Fruit fly (Drosophila melanogaster) whole organism, embryonic: ENCODE results near the gene CG42819.

Source experiments
- Adf1 ChIP-seq: fragments of 200-800 bp; sonication (Bioruptor generic); IDR thresholded peaks from 2 replicates; pipeline ENCODE4 v1.3.6; 2022; ENCODE audit warnings: missing biosample characterization, missing genetic modification characterization
- Atf-2 ChIP-seq: fragments of 200-800 bp; sonication (Bioruptor generic); optimal IDR thresholded peaks from 2 replicates; lab custom pipeline; 2016; ENCODE audit warnings: missing biosample characterization, missing genetic modification characterization
- Bteb2 ChIP-seq: fragments of 200-800 bp; sonication (Bioruptor generic); optimal IDR thresholded peaks from 2 replicates; lab custom pipeline; 2016; ENCODE audit warnings: missing biosample characterization, missing genetic modification characterization
- CG10267 ChIP-seq: fragments of 200-800 bp; sonication (Bioruptor generic); optimal IDR thresholded peaks from 2 replicates; lab custom pipeline; 2018; ENCODE audit warnings: missing biosample characterization, mild to moderate bottlenecking, missing genetic modification characterization, moderate library complexity
- CG10565 ChIP-seq: fragments of 200-800 bp; sonication (Bioruptor generic); optimal IDR thresholded peaks from 3 replicates; lab custom pipeline; 2016; ENCODE audit warnings: missing biosample characterization, mild to moderate bottlenecking, missing genetic modification characterization
- CG12155 ChIP-seq: fragments of 200-800 bp; sonication (Bioruptor generic); optimal IDR thresholded peaks from 3 replicates; lab custom pipeline; 2016; ENCODE audit warnings: missing biosample characterization, missing genetic modification characterization
- CG13894 ChIP-seq: fragments of 200-800 bp; sonication (Bioruptor generic); optimal IDR thresholded peaks from 3 replicates; lab custom pipeline; 2018; ENCODE audit warnings: missing biosample characterization, mild to moderate bottlenecking, missing genetic modification characterization, moderate library complexity
- CG14965 ChIP-seq: fragments of 200-800 bp; sonication (Bioruptor generic); optimal IDR thresholded peaks from 2 replicates; lab custom pipeline; 2016; ENCODE audit warnings: missing biosample characterization, missing genetic modification characterization, borderline replicate concordance
- CG15011 ChIP-seq: fragments of 200-800 bp; sonication (Bioruptor generic); optimal IDR thresholded peaks from 3 replicates; lab custom pipeline; 2018; ENCODE audit warnings: missing biosample characterization, mild to moderate bottlenecking, missing genetic modification characterization
- CG15073 ChIP-seq: fragments of 200-800 bp; sonication (Bioruptor generic); optimal IDR thresholded peaks from 2 replicates; lab custom pipeline; 2016; ENCODE audit warnings: missing biosample characterization, missing genetic modification characterization
- CG1602 ChIP-seq: fragments of 200-800 bp; sonication (Bioruptor generic); optimal IDR thresholded peaks from 3 replicates; lab custom pipeline; 2016; ENCODE audit warnings: missing biosample characterization, missing genetic modification characterization
- CG17361 ChIP-seq: fragments of 200-800 bp; sonication (Bioruptor generic); IDR thresholded peaks from 3 replicates; pipeline ENCODE4 v1.3.6; 2022; ENCODE audit warnings: missing biosample characterization, missing genetic modification characterization
- CG2199 ChIP-seq: fragments of 200-800 bp; sonication (Bioruptor generic); IDR thresholded peaks from 3 replicates; pipeline ENCODE4 v1.3.6; 2022; ENCODE audit warnings: missing biosample characterization, missing genetic modification characterization
- CG3281 ChIP-seq: fragments of 200-800 bp; sonication (Bioruptor generic); optimal IDR thresholded peaks from 3 replicates; lab custom pipeline; 2017; ENCODE audit warnings: missing biosample characterization, mild to moderate bottlenecking, missing genetic modification characterization
- CG3838 ChIP-seq: fragments of 200-800 bp; sonication (Bioruptor generic); optimal IDR thresholded peaks from 3 replicates; lab custom pipeline; 2016; ENCODE audit warnings: missing biosample characterization, missing genetic modification characterization
- CG6272 ChIP-seq: fragments of 200-800 bp; sonication (Bioruptor generic); IDR thresholded peaks from 2 replicates; pipeline ENCODE4 v1.3.6; 2022; ENCODE audit warnings: missing biosample characterization, missing genetic modification characterization
- CG7786 ChIP-seq: fragments of 200-800 bp; sonication (Bioruptor generic); optimal IDR thresholded peaks from 2 replicates; lab custom pipeline; 2016; ENCODE audit warnings: missing biosample characterization, missing genetic modification characterization
- CG8478 ChIP-seq: fragments of >200 bp; optimal IDR thresholded peaks from 2 replicates; lab custom pipeline; 2018
- CHES-1-like ChIP-seq: fragments of 200-800 bp; sonication (Bioruptor generic); optimal IDR thresholded peaks from 2 replicates; lab custom pipeline; 2016; ENCODE audit warnings: missing biosample characterization, missing genetic modification characterization
- CTCF ChIP-seq: fragments of 200-800 bp; sonication (Bioruptor generic); optimal IDR thresholded peaks from 2 replicates; lab custom pipeline; 2017; ENCODE audit warnings: missing biosample characterization, mild to moderate bottlenecking, missing genetic modification characterization, moderate library complexity
- CrebB ChIP-seq: fragments of 200-800 bp; sonication (Bioruptor generic); optimal IDR thresholded peaks from 3 replicates; lab custom pipeline; 2018; ENCODE audit warnings: missing biosample characterization, mild to moderate bottlenecking, missing genetic modification characterization
- D19A ChIP-seq: fragments of 200-800 bp; optimal IDR thresholded peaks from 3 replicates; lab custom pipeline; 2019; ENCODE audit warnings: missing biosample characterization, mild to moderate bottlenecking, missing genetic modification characterization, moderate library complexity
- Dip3 ChIP-seq: fragments of 200-800 bp; sonication (Bioruptor generic); optimal IDR thresholded peaks from 3 replicates; lab custom pipeline; 2016; ENCODE audit warnings: missing biosample characterization, missing genetic modification characterization
- HmgD ChIP-seq: fragments of 200-800 bp; sonication (Bioruptor generic); optimal IDR thresholded peaks from 3 replicates; lab custom pipeline; 2016; ENCODE audit warnings: missing biosample characterization, missing genetic modification characterization
- Lim3 ChIP-seq: fragments of 200-800 bp; sonication (Bioruptor generic); IDR thresholded peaks from 2 replicates; pipeline ENCODE4 v1.3.6; 2022; ENCODE audit warnings: missing biosample characterization, missing genetic modification characterization
- Max ChIP-seq: fragments of 200-800 bp; sonication (Bioruptor generic); optimal IDR thresholded peaks from 2 replicates; lab custom pipeline; 2016; ENCODE audit warnings: missing biosample characterization, mild to moderate bottlenecking, missing genetic modification characterization
- Meics ChIP-seq: fragments of 200-800 bp; sonication (Bioruptor generic); optimal IDR thresholded peaks from 2 replicates; lab custom pipeline; 2017; ENCODE audit warnings: missing biosample characterization, mild to moderate bottlenecking, missing genetic modification characterization
- Myb ChIP-seq: fragments of 200-800 bp; sonication (Bioruptor generic); optimal IDR thresholded peaks from 2 replicates; lab custom pipeline; 2016; ENCODE audit warnings: missing biosample characterization, missing genetic modification characterization
- NFAT ChIP-seq: fragments of 200-800 bp; sonication (Bioruptor generic); IDR thresholded peaks from 2 replicates; pipeline ENCODE4 v1.3.6; 2022; ENCODE audit warnings: missing biosample characterization, missing genetic modification characterization
- Sox100B ChIP-seq: fragments of 200-800 bp; sonication (Bioruptor generic); optimal IDR thresholded peaks from 3 replicates; lab custom pipeline; 2018; ENCODE audit warnings: missing biosample characterization, mild to moderate bottlenecking, missing genetic modification characterization
- Vsx1 ChIP-seq: fragments of 200-800 bp; sonication (Bioruptor generic); optimal IDR thresholded peaks from 2 replicates; lab custom pipeline; 2017; ENCODE audit warnings: missing biosample characterization, mild to moderate bottlenecking, missing genetic modification characterization, missing genetic modification reagents
- ato ChIP-seq: fragments of 200-800 bp; sonication (Bioruptor generic); IDR thresholded peaks from 2 replicates; pipeline ENCODE4 v1.3.6; 2022; ENCODE audit warnings: missing biosample characterization, missing genetic modification characterization; ENCODE audit not compliant: partially characterized antibody
- crp ChIP-seq, 2 experiments: fragments of 200-800 bp; sonication (Bioruptor generic); optimal IDR thresholded peaks; 2 replicates in 1 of 2; 3 replicates in 1 of 2; lab custom pipeline; 2017; ENCODE audit warnings: missing biosample characterization in 2 of 2, missing genetic modification characterization in 2 of 2, mild to moderate bottlenecking in 1 of 2, moderate library complexity in 1 of 2
- en ChIP-seq: fragments of 200-800 bp; sonication (Bioruptor generic); optimal IDR thresholded peaks from 2 replicates; lab custom pipeline; 2016; ENCODE audit warnings: missing biosample characterization, missing genetic modification characterization
- ftz-f1 ChIP-seq: fragments of 200-800 bp; sonication (Bioruptor generic); optimal IDR thresholded peaks from 2 replicates; lab custom pipeline; 2016; ENCODE audit warnings: missing biosample characterization, missing genetic modification characterization
- gce ChIP-seq: fragments of 200-800 bp; sonication (Bioruptor generic); IDR thresholded peaks from 3 replicates; pipeline ENCODE4 v1.3.6; 2022; ENCODE audit warnings: missing biosample characterization, missing genetic modification characterization
- hbn ChIP-seq: fragments of 200-800 bp; sonication (Bioruptor generic); IDR thresholded peaks from 2 replicates; pipeline ENCODE4 v1.3.6; 2022; ENCODE audit warnings: missing biosample characterization, missing genetic modification characterization; ENCODE audit not compliant: partially characterized antibody
- her ChIP-seq: fragments of 200-800 bp; sonication (Bioruptor generic); optimal IDR thresholded peaks from 2 replicates; lab custom pipeline; 2016; ENCODE audit warnings: missing biosample characterization, missing genetic modification characterization
- ind ChIP-seq: fragments of 200-800 bp; sonication (Bioruptor generic); optimal IDR thresholded peaks from 3 replicates; lab custom pipeline; 2016; ENCODE audit warnings: missing biosample characterization, missing genetic modification characterization
- lov ChIP-seq, 2 experiments: fragments of 200-800 bp in 1 of 2; fragments of >200 bp in 1 of 2; sonication (Bioruptor generic) in 1 of 2; IDR thresholded peaks in 1 of 2; optimal IDR thresholded peaks in 1 of 2; 2 replicates in 1 of 2; 3 replicates in 1 of 2; pipeline versions ENCODE4 v1.3.6 to Lab custom; 2017 to 2022; ENCODE audit warnings: missing biosample characterization in 1 of 2, missing genetic modification characterization in 1 of 2
- mirr ChIP-seq: fragments of 200-800 bp; sonication (Bioruptor generic); optimal IDR thresholded peaks from 3 replicates; lab custom pipeline; 2018; ENCODE audit warnings: missing biosample characterization, mild to moderate bottlenecking, missing genetic modification characterization
- pan ChIP-seq, 4 experiments: fragments of >200 bp in 3 of 4; fragments of 200-800 bp in 1 of 4; sonication (Bioruptor generic) in 1 of 4; optimal IDR thresholded peaks in 3 of 4; IDR thresholded peaks in 1 of 4; 2 replicates each; pipeline versions ENCODE4 v1.3.6 to Lab custom; 2017 to 2022; ENCODE audit warnings: missing biosample characterization in 2 of 4, missing genetic modification characterization in 2 of 4, mixed read lengths in 1 of 4
- row ChIP-seq: fragments of 200-800 bp; sonication (Bioruptor generic); IDR thresholded peaks from 3 replicates; pipeline ENCODE4 v1.3.6; 2022; ENCODE audit warnings: missing biosample characterization, missing genetic modification characterization
- run ChIP-seq: fragments of 200-800 bp; sonication (Bioruptor generic); optimal IDR thresholded peaks from 3 replicates; lab custom pipeline; 2018; ENCODE audit warnings: missing biosample characterization, mild to moderate bottlenecking, missing genetic modification characterization
- sna ChIP-seq: fragments of 200-800 bp; sonication (Bioruptor generic); IDR thresholded peaks from 2 replicates; pipeline ENCODE4 v1.3.6; 2022; ENCODE audit warnings: missing biosample characterization, missing genetic modification characterization; ENCODE audit not compliant: partially characterized antibody
- sob ChIP-seq: fragments of 200-800 bp; sonication (Bioruptor generic); IDR thresholded peaks from 2 replicates; pipeline ENCODE4 v1.3.6; 2022; ENCODE audit warnings: missing biosample characterization, missing genetic modification characterization
- ssp ChIP-seq: fragments of 200-800 bp; sonication (Bioruptor generic); IDR thresholded peaks from 2 replicates; pipeline ENCODE4 v1.3.6; 2022; ENCODE audit warnings: missing biosample characterization, missing genetic modification characterization
- tap ChIP-seq: fragments of 200-800 bp; optimal IDR thresholded peaks from 3 replicates; lab custom pipeline; 2019; ENCODE audit warnings: missing biosample characterization, mild to moderate bottlenecking, missing genetic modification characterization, moderate library complexity
- tgo ChIP-seq: fragments of 200-800 bp; sonication (Bioruptor generic); IDR thresholded peaks from 3 replicates; pipeline ENCODE4 v1.3.6; 2022; ENCODE audit warnings: missing biosample characterization, missing genetic modification characterization
- vfl ChIP-seq: fragments of 200-800 bp; sonication (Bioruptor generic); optimal IDR thresholded peaks from 2 replicates; lab custom pipeline; 2016; ENCODE audit warnings: missing biosample characterization, missing genetic modification characterization
- zfh2 ChIP-seq: fragments of 200-800 bp; sonication (Bioruptor generic); optimal IDR thresholded peaks from 2 replicates; lab custom pipeline; 2016; ENCODE audit warnings: missing biosample characterization, missing genetic modification characterization

Gene CG42819

DNA sequence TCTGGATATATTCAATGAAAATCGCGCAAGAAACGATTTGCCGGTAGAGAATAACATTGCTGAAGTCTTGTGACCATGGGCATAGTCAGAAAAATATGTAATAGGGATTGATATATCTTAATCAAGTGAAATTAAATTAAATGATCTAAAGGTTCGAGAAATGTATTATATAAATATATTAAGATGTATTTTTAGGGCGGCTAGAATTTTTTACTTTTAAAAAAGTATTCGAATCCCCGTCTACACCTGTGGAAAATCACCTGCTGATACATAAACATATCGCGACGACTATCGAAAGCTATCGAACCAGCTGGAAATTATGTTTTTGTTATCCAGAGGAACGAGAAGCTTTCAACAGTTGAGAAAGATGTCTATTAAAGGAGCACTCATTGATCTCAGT lies 12.4 kb downstream of the CG42819 start, which contains the start of the genes CG13390 and CG17294 (continued):
- TF ChIP-seq Sox100B (GFP tag; lab: Kevin White, UChicago) (peak; percentile 99), CG1602 (GFP tag; lab: Kevin White, UChicago) (peak; percentile 99), CG7786 (GFP tag; lab: Kevin White, UChicago) (peak; percentile 91), CG10565 (GFP tag; lab: Kevin White, UChicago) (peak; percentile 93), CG15011 (peak; percentile 99), pan (optimal IDR thresholded peaks at IDR 0.05; lab: Kevin White, UChicago) (no peak), pan (GFP tag; optimal IDR thresholded peaks at IDR 0.05 in 1 of 2, IDR thresholded peaks at IDR 0.05 in 1 of 2) (peak in 1 of 2 experiments; percentile 100), CG3281 (GFP tag; lab: Kevin White, UChicago) (peak; percentile 100), gce (GFP tag; lab: Robert Waterston, UW) (peak; percentile 100), Dip3 (GFP tag; lab: Kevin White, UChicago) (peak; percentile 95), crp (GFP tag; optimal IDR thresholded peaks at IDR 0.05; lab: Kevin White, UChicago) (peak; percentile 52 to 85), CG6272 (GFP tag; lab: Robert Waterston, UW) (peak; percentile 99), CG15073 (peak; percentile 90), hbn (GFP tag; lab: Robert Waterston, UW) (peak; percentile 70; the same call in 1 of the 2 replicates), en (GFP tag; lab: Kevin White, UChicago) (peak; percentile 79), CG2199 (GFP tag; lab: Robert Waterston, UW) (peak; percentile 99), tap (peak; percentile 100), CG12155 (GFP tag; lab: Kevin White, UChicago) (peak; percentile 99), sna (peak; percentile 83), Adf1 (GFP tag; lab: Robert Waterston, UW) (peak; percentile 93), CG8478 (lab: Kevin White, UChicago) (no peak), her (GFP tag; lab: Kevin White, UChicago) (peak; percentile 82), Max (GFP tag; lab: Kevin White, UChicago) (peak; percentile 99), tgo (GFP tag; lab: Robert Waterston, UW) (peak; percentile 100), Vsx1 (peak; percentile 98), ato (GFP tag; lab: Robert Waterston, UW) (0 out of 2 replicates have a peak, but pooled peaks have one; percentile 40), Myb (peak; percentile 69), HmgD (GFP tag; lab: Kevin White, UChicago) (peak; percentile 10), ssp (GFP tag; lab: Robert Waterston, UW) (peak; percentile 96), Meics (GFP tag; lab: Kevin White, UChicago) (peak; percentile 100), sob (peak; percentile 100), run (tag; lab: Kevin White, UChicago) (peak; percentile 99), CG13894 (tag; lab: Kevin White, UChicago) (peak; percentile 100), CG3838 (peak; percentile 96), Atf-2 (GFP tag; lab: Kevin White, UChicago) (peak; percentile 91), NFAT (GFP tag; lab: Robert Waterston, UW) (peak; percentile 100), CG17361 (GFP tag; lab: Robert Waterston, UW) (peak; percentile 100), zfh2 (GFP tag; lab: Kevin White, UChicago) (peak; percentile 95), ftz-f1 (peak; percentile 82), lov (optimal IDR thresholded peaks at IDR 0.05; lab: Kevin White, UChicago) (no peak), lov (GFP tag; IDR thresholded peaks at IDR 0.05; lab: Robert Waterston, UW) (peak; percentile 99), CG14965 (peak; percentile 37), vfl (peak; percentile 96), D19A (peak; percentile 98), Lim3 (GFP tag; lab: Robert Waterston, UW) (peak; percentile 98), CG10267 (tag; lab: Kevin White, UChicago) (peak; percentile 98), CHES-1-like (peak; percentile 87), CrebB (tag; lab: Kevin White, UChicago) (peak; percentile 99), CTCF (GFP tag; lab: Kevin White, UChicago) (peak; percentile 79), row (GFP tag; lab: Robert Waterston, UW) (peak; percentile 100), mirr (peak; percentile 99), Bteb2 (GFP tag; lab: Kevin White, UChicago) (peak; percentile 98), ind (GFP tag; lab: Kevin White, UChicago) (peak; percentile 99)
